Worm (Caenorhabditis elegans): ENCODE results near the gene Y17G9A.4.

- no peak for TF ChIP-seq ama-1 (optimal IDR thresholded peaks at IDR 0.05)
- no peak for TF ChIP-seq ceh-36 (tag; optimal IDR thresholded peaks at IDR 0.05)
- TF ChIP-seq F13C5.2 (tag; optimal IDR thresholded peaks at IDR 0.05) = no peak
- TF ChIP-seq hmg-4 (GFP tag; optimal IDR thresholded peaks at IDR 0.05) = no peak
- TF ChIP-seq tbx-37 (GFP tag; conservative IDR thresholded peaks at IDR 0.05) = no peak
- no peak for TF ChIP-seq flt-1 (GFP tag; IDR thresholded peaks at IDR 0.05)
- TF ChIP-seq tra-4 (tag; optimal IDR thresholded peaks at IDR 0.05) = no peak
- no peak for TF ChIP-seq hnd-1 (tag; optimal IDR thresholded peaks at IDR 0.05)
Observed at ce11 chrIV:4866599-4866998, 5.2 kb upstream of the Y17G9A.4 start.

All from whole organism, early embryonic.